Fruit fly (Drosophila melanogaster): Measurements from ENCODE around the gene Sfp24Bd.

The Sfp24Bd gene

dm6 chr2L:3693082-3693481 is 24.1 kb upstream of the Sfp24Bd start, which contains the start of gene CG3513:
TSS of gene CG3513 (minus strand) at chr2L:3693182.
- TF ChIP-seq CG3995 (GFP tag; optimal IDR thresholded peaks at IDR 0.05) (no peak), Pdp1 (GFP tag; optimal IDR thresholded peaks at IDR 0.05) (no peak), ro (GFP tag; IDR thresholded peaks at IDR 0.05) (no peak), chn (GFP tag; optimal IDR thresholded peaks at IDR 0.05) (no peak), phol (tag; optimal IDR thresholded peaks at IDR 0.05) (no peak), CG2199 (GFP tag; IDR thresholded peaks at IDR 0.05) (no peak), CG2129 (GFP tag; IDR thresholded peaks at IDR 0.05; ENCODE audit: partially characterized antibody) (no peak), CG6254 (GFP tag; optimal IDR thresholded peaks at IDR 0.05) (no peak), Hand (GFP tag; optimal IDR thresholded peaks at IDR 0.05) (no peak), Abd-B (GFP tag; optimal IDR thresholded peaks at IDR 0.05) (no peak), kay (GFP tag; optimal IDR thresholded peaks at IDR 0.05) (no peak), ara (GFP tag; IDR thresholded peaks at IDR 0.05) (no peak), odd (GFP tag; optimal IDR thresholded peaks at IDR 0.05) (no peak), Dbx (GFP tag; IDR thresholded peaks at IDR 0.05) (no peak), CG7745 (tag; optimal IDR thresholded peaks at IDR 0.05) (no peak), chm (GFP tag; IDR thresholded peaks at IDR 0.05) (no peak), repo (GFP tag; optimal IDR thresholded peaks at IDR 0.05) (no peak), CG8359 (GFP tag; optimal IDR thresholded peaks at IDR 0.05; ENCODE audit: borderline replicate concordance) (no peak), Hmr (GFP tag; optimal IDR thresholded peaks at IDR 0.05) (no peak)

- TF ChIP-seq Doc2 (GFP tag; IDR thresholded peaks at IDR 0.05): no peak
- TF ChIP-seq CG6272 (GFP tag; IDR thresholded peaks at IDR 0.05): no peak
- no peak for TF ChIP-seq mam (GFP tag; optimal IDR thresholded peaks at IDR 0.05)
- TF ChIP-seq CG10267 (tag; optimal IDR thresholded peaks at IDR 0.05): no peak
- TF ChIP-seq fd96Cb (tag; optimal IDR thresholded peaks at IDR 0.05): no peak
- no peak for TF ChIP-seq bowl (GFP tag; IDR thresholded peaks at IDR 0.05)
- TF ChIP-seq crol (GFP tag; IDR thresholded peaks at IDR 0.05): no peak
- no peak for TF ChIP-seq btn (GFP tag; optimal IDR thresholded peaks at IDR 0.05)
Measured at dm6 chr2L:3692466-3692865, 23.5 kb upstream of the Sfp24Bd start, which contains the start of gene CG16704. TSS of gene CG16704 (minus strand) at chr2L:3692587.

dm6 chr2L:3685139-3685851 is 16.4 kb upstream of the Sfp24Bd start:
- no peak for TF ChIP-seq CG3407 (GFP tag; optimal IDR thresholded peaks at IDR 0.05)
- no peak for TF ChIP-seq cwo (GFP tag; optimal IDR thresholded peaks at IDR 0.05)
- TF ChIP-seq CG12104 (GFP tag; optimal IDR thresholded peaks at IDR 0.05): no peak
- no peak for TF ChIP-seq slbo (GFP tag; IDR thresholded peaks at IDR 0.05)
- TF ChIP-seq CG6683 (GFP tag; optimal IDR thresholded peaks at IDR 0.05): no peak
- TF ChIP-seq kah (GFP tag; optimal IDR thresholded peaks at IDR 0.05): no peak
- TF ChIP-seq CG9817 (tag; optimal IDR thresholded peaks at IDR 0.05): no peak
- no peak for TF ChIP-seq CG12155 (GFP tag; optimal IDR thresholded peaks at IDR 0.05)
- TF ChIP-seq CG15696 (tag; optimal IDR thresholded peaks at IDR 0.05): no peak
- peak; percentile 59 for TF ChIP-seq CG1832 (GFP tag; optimal IDR thresholded peaks at IDR 0.05)
- TF ChIP-seq gfzf (GFP tag; optimal IDR thresholded peaks at IDR 0.05): no peak
- TF ChIP-seq Tbp (GFP tag; optimal IDR thresholded peaks at IDR 0.05): no peak
- TF ChIP-seq CG17568 (GFP tag; optimal IDR thresholded peaks at IDR 0.05): no peak
- TF ChIP-seq Ada2b (GFP tag; IDR thresholded peaks at IDR 0.05): no peak
- TF ChIP-seq CG12942 (GFP tag; optimal IDR thresholded peaks at IDR 0.05): no peak
- no peak for TF ChIP-seq abd-A (tag; optimal IDR thresholded peaks at IDR 0.05)
- peak; percentile 20 for TF ChIP-seq az2 (GFP tag; optimal IDR thresholded peaks at IDR 0.05)
- no peak for TF ChIP-seq D19B (GFP tag; optimal IDR thresholded peaks at IDR 0.05)
- TF ChIP-seq Sox100B (GFP tag; optimal IDR thresholded peaks at IDR 0.05): no peak
- no peak for TF ChIP-seq CG17361 (GFP tag; IDR thresholded peaks at IDR 0.05)
- TF ChIP-seq NC2β (GFP tag; optimal IDR thresholded peaks at IDR 0.05): no peak
- no peak for TF ChIP-seq her (GFP tag; optimal IDR thresholded peaks at IDR 0.05)
